Worm (Caenorhabditis elegans) whole organism, midembryonic: ENCODE data around the gene M02D8.3.

ENCODE experiments used
- flt-1 ChIP-seq: fragments of 200-800 bp; sonication (Bioruptor generic); IDR thresholded peaks from 2 replicates; pipeline ENCODE4 v1.3.6; 2022; ENCODE audit warnings: missing genetic modification characterization, missing compliant biosample characterization
- klf-2 ChIP-seq: fragments of 200-800 bp; sonication (Bioruptor generic); conservative IDR thresholded peaks from 2 replicates; pipeline ENCODE4 v1.3.6; 2022; ENCODE audit warnings: missing genetic modification reagents, missing genetic modification characterization, missing compliant biosample characterization
- med-1 ChIP-seq: sonication (generic microtip); optimal IDR thresholded peaks from 2 replicates; lab custom pipeline; 2017; ENCODE audit warnings: missing genetic modification characterization, mild to moderate bottlenecking, missing compliant biosample characterization, antibody characterized with exemption, missing genetic modification reagents; ENCODE audit not compliant: insufficient read depth
- ref-1 ChIP-seq: fragments of 200-800 bp; sonication (Bioruptor generic); conservative IDR thresholded peaks from 2 replicates; pipeline ENCODE4 v1.3.6; 2022; ENCODE audit warnings: missing genetic modification reagents, missing genetic modification characterization, missing compliant biosample characterization
- tab-1 ChIP-seq: fragments of 200-800 bp; sonication (Bioruptor generic); IDR thresholded peaks from 2 replicates; pipeline ENCODE4 v1.3.6; 2022; ENCODE audit warnings: missing genetic modification characterization, missing compliant biosample characterization
- ztf-23 ChIP-seq: fragments of 200-800 bp; sonication (Bioruptor generic); IDR thresholded peaks from 2 replicates; pipeline ENCODE4 v1.3.6; 2022; ENCODE audit warnings: missing genetic modification reagents, missing genetic modification characterization, missing compliant biosample characterization

DNA sequence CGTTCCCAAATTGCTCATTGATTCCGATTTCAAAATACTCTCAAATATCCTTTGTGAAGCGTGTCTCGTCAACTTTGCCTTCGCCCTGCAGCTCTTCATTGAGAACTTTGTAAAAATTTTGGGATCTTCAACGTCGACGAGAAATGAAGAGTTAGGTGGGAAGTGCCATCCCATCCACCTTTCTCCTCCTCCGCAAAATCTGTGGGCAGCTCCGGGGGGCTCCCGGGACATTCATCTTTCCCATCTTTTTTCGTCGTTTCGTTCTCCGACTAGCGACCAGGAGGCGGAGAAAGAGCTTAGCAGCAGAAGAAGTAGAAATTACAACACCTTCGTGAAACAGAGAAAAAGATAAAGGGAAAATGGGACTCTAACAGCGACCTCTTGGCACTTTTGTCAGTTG, 26.1 kb upstream of the M02D8.3 start:
- no peak for TF ChIP-seq ref-1 (GFP tag; lab: Robert Waterston, UW)
- no peak for TF ChIP-seq med-1 (GFP tag; lab: Kevin White, UChicago)
- no peak for TF ChIP-seq klf-2 (GFP tag; lab: Robert Waterston, UW)
- TF ChIP-seq ztf-23: no peak
- TF ChIP-seq flt-1 (GFP tag; lab: Robert Waterston, UW): no peak
- no peak for TF ChIP-seq tab-1 (GFP tag; lab: Robert Waterston, UW)
